Fruit fly (Drosophila melanogaster) whole organism: ENCODE measurements around the gene CG5376.

Experiments
- CG8478 ChIP-seq: fragments of >200 bp; optimal IDR thresholded peaks from 2 replicates; lab custom pipeline; 2018; ENCODE audit warnings: inconsistent platforms
- Dll ChIP-seq: fragments of >200 bp; optimal IDR thresholded peaks from 2 replicates; lab custom pipeline; 2017
- EcR ChIP-seq, 2 experiments: fragments of >200 bp; optimal IDR thresholded peaks; 2 replicates each; lab custom pipeline; 2017; ENCODE audit warnings: missing biosample characterization in 2 of 2, missing genetic modification characterization in 2 of 2, missing genetic modification reagents in 2 of 2
- pan ChIP-seq: fragments of >200 bp; optimal IDR thresholded peaks from 2 replicates; lab custom pipeline; 2017
- psq ChIP-seq: fragments of >200 bp; optimal IDR thresholded peaks from 2 replicates; lab custom pipeline; 2017
- usp ChIP-seq: fragments of >200 bp; optimal IDR thresholded peaks from 2 replicates; lab custom pipeline; 2017; ENCODE audit warnings: missing biosample characterization, missing genetic modification characterization, mixed read lengths

The CG5376 gene

DNA sequence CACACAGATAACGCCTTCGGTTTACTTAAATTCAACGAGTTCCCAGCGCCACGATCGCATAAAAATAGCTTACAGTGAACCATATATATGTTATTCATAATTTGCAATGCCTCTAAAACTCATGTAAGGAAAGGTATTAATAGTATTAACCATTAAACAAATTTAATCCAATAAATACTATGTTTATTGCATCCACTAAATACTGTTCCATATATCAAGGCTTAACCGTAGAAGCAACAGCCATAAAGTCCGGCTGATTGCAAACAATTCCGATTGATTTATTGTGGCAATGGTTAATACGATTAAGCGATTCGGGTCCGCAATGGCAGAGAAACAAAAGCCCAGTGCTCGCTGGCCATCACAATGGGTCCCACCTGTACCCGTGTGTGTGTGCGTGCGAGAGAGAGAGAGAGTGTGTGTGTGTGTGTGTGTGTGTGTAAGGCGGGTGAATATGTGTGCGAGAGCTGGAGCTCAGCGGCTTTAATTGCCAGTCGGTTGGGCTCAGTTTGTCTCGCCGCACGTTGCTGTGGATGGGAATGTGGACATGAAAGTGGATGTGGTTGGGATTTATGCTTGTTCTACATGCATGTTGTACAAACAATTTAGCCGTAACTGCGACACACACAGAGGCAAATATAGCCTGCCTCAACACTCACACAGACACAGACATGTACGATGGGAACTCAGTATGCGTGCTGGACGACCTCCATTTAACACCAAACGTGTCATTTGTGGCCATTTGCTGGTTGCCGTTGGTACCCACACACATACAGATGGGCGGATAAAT, 6.0 kb upstream of the CG5376 start:
- TF ChIP-seq EcR (GFP tag; optimal IDR thresholded peaks at IDR 0.05; lab: Kevin White, UChicago), result no peak
- TF ChIP-seq Dll (lab: Kevin White, UChicago), result no peak
- TF ChIP-seq usp (GFP tag; lab: Kevin White, UChicago), result no peak
- TF ChIP-seq CG8478 (lab: Kevin White, UChicago), result no peak
- TF ChIP-seq psq (lab: Kevin White, UChicago), result no peak
- no peak for TF ChIP-seq pan (lab: Kevin White, UChicago)

DNA sequence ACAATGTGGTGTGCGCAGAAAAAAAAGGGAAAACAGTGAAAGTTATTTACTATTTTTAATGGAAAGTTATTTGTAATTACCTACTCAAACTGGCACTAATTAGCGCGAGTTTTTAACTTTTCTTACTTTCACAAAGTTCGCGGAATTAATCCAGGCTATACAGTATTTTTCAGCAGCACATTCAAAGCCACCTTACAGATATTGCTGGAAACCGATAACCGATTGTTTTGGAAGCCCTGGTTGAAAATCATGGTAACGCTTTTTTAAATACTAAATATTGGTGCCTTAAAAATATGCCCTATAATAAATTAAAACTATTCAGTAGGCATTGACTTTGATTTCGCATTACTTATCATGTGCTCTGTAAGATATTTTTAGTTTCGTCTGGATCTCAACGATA, 4.0 kb upstream of the CG5376 start, which contains the start of gene tHMG2:
Gene tHMG2 (plus strand): TSS at position 187 of the 400 bp plus-strand sequence.
- TF ChIP-seq pan (lab: Kevin White, UChicago), result no peak
- TF ChIP-seq usp (GFP tag; lab: Kevin White, UChicago), result no peak
- no peak for TF ChIP-seq CG8478 (lab: Kevin White, UChicago)
- TF ChIP-seq psq (lab: Kevin White, UChicago), result no peak
- TF ChIP-seq Dll (lab: Kevin White, UChicago), result no peak
- no peak for TF ChIP-seq EcR (GFP tag; optimal IDR thresholded peaks at IDR 0.05; lab: Kevin White, UChicago)

DNA sequence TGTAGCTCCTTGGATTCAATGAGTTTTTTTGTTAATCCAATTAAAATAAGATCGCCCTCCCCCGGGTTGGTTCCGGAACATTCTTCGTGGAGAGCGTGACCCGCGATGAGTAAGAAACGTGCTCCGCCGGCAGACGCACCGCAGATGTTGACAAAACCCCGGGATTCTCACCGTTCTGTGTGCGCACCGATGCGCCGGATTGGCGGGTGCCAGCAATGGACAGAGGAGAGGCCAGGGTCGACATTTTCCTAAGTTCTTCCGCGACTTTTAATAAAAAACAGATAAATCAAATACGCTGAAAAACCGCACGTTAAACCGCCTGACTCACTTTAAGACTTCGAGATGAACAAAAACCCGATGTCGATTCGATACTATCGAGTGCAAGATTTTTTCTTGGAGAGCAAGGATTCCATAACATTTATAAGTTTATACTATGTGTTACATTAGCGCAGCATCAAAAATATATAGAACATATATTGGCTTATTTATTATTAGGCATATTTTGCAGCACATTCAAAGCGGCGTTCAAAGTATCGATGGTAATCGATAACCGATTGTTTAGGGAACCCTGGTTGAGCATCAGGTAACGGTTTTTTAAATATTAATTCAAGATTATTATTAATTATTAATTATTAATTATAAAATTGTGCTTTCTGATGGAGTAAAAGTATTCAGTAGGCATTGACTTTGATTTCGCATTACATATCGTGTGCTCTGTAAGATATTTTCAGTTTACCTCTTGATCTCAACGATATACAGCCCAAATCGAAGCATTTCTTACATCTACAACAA, 2.5 kb upstream of the CG5376 start, which contains the start of the genes CCT1 and tHMG1:
Gene CCT1 (minus strand): TSS at position 352 of the 792 bp plus-strand sequence.
Gene tHMG1 (plus strand): TSS at position 742 of the 792 bp plus-strand sequence.
- no peak for TF ChIP-seq pan (lab: Kevin White, UChicago)
- no peak for TF ChIP-seq Dll (lab: Kevin White, UChicago)
- no peak for TF ChIP-seq CG8478 (lab: Kevin White, UChicago)
- TF ChIP-seq EcR (GFP tag; optimal IDR thresholded peaks at IDR 0.05; lab: Kevin White, UChicago), result no peak
- no peak for TF ChIP-seq usp (GFP tag; lab: Kevin White, UChicago)
- no peak for TF ChIP-seq psq (lab: Kevin White, UChicago)

DNA sequence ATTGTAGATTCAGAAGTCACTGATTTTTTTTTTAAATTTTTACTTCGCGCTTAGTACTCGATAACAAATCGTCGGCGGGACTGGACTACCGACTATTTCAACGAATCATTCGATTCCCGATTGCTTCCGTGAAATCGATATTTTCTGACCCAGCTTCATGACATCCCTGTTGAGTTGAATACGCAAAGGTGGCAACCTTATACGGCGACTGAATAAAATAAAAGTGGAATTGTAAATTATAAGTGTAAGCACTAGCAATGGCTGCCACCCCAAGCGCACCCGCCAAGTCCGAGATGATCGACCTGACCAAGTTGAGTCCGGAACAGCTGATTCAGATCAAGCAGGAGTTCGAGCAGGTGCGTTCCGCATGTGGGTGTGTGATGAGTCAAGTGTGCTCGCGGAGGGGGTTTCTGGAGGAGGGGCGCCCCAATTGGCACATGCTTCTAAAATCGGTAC, 1.7 kb downstream of the CG5376 start, which contains the start of gene Pfdn5:
Gene Pfdn5 (plus strand): TSS at position 3 of the 456 bp plus-strand sequence.
- TF ChIP-seq usp (GFP tag; lab: Kevin White, UChicago) (no peak), pan (lab: Kevin White, UChicago) (no peak), psq (lab: Kevin White, UChicago) (no peak)

DNA sequence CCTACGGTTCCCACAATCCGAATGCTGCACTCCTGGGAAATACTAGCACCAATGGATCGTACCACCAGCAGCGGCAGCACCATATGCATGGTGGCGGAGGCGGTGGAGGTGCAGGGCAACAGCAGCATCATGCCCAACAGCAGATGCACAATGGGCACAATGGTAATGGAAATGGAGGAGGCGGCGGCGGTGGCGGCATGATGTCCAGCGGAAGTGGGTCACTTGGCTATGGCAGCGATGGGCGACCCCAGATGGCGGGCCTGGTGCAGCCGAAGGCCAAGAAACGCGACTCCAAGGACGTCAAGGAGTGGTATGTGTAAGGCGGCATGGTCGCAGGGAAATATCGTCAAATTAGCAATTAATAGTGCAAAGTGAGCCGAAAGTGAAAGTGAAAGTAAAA, 5.2 kb downstream of the CG5376 start:
- TF ChIP-seq CG8478 (lab: Kevin White, UChicago) (no peak), usp (GFP tag; lab: Kevin White, UChicago) (no peak), Dll (lab: Kevin White, UChicago) (no peak), psq (lab: Kevin White, UChicago) (no peak), EcR (GFP tag; optimal IDR thresholded peaks at IDR 0.05; lab: Kevin White, UChicago) (no peak), pan (lab: Kevin White, UChicago) (no peak)

DNA sequence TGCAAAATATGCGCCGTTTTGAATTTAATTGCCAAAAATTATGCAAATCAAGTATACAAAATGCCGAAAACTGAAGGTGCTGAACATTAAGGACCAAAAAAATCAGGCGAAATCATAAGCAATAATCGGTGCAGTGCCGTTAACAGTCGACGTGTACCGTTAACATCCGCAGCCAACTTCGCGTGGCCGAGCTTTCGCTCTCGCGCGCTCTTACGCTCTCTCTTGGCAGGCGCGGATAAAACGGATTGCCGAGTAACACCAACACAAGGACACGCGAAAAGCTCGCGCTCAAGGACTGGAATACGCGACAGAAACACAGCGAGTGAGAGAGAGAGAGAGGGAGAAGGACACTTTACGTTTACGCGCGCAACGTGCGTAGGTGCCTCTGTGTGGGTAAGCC, 18.7 kb downstream of the CG5376 start:
- no peak for TF ChIP-seq EcR (GFP tag; optimal IDR thresholded peaks at IDR 0.05; lab: Kevin White, UChicago)
- no peak for TF ChIP-seq Dll (lab: Kevin White, UChicago)
- no peak for TF ChIP-seq psq (lab: Kevin White, UChicago)
- no peak for TF ChIP-seq CG8478 (lab: Kevin White, UChicago)
- no peak for TF ChIP-seq usp (GFP tag; lab: Kevin White, UChicago)
- no peak for TF ChIP-seq pan (lab: Kevin White, UChicago)

DNA sequence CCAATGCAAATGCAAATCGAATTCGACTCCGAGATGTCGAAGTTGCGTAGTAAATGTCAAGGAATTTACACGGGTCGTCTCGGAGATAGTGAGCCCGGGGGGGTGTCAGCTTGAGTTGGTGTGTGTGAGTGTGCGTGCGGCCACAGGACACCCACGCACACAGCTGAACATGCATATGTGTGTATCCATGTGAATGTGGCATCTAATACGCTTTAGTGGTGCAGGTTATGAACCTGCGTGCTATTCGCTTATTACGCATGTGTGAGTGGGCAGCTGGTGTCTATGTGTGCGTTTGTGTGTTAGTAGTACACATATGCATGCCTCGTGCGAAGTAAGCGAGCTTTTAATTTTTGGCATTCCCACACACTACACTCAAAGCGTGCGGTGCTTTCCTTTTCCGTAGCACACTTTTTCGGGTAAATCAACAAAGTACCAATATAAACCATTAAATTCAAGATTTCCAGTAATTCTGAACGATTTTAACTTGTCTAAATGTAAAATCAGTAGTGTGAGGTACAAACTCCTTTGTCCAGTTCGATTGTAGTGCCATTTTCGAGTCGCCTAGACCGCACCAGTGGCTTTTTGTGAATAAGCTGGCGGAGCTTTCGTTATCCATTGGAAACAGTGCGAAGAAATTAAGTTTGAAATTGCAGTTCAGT, 19.8 kb downstream of the CG5376 start:
- TF ChIP-seq usp (GFP tag; lab: Kevin White, UChicago), result no peak
- no peak for TF ChIP-seq pan (lab: Kevin White, UChicago)
- no peak for TF ChIP-seq psq (lab: Kevin White, UChicago)
- TF ChIP-seq CG8478 (lab: Kevin White, UChicago), result no peak
- no peak for TF ChIP-seq Dll (lab: Kevin White, UChicago)
- no peak for TF ChIP-seq EcR (GFP tag; optimal IDR thresholded peaks at IDR 0.05; lab: Kevin White, UChicago)

DNA sequence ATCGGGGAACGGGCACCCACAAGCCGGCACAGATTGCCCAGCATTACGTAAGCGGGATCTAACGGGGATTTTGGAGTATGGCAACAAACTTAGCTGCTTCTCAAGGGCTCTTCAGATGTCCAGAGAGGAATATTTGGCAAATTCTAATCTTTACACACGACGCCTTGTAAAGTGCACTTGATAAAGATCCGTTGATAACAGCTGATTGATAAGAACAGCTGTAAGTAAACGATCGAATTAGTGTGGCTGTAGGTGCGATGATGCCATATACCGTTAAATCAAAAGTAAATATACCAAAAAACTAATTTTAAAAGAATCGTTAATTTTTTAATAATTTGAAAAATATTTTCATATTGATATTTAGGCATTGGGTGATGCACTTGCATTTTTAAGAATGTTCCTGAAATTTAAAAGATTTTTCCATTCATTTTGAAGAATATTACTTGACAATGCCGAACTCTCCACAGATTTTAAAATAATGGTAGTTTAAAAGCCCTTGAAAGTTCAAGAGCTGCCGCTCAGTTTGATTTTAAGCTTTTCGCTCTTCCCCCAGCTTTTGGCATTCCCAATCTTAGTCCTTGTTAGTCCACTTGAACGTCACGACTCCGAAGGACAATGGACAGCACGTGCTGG, 20.7 kb downstream of the CG5376 start, which contains the start of the genes CG5377 and Nrx-1:
Gene CG5377 (minus strand): TSS at position 219 of the 633 bp plus-strand sequence.
Gene Nrx-1 (plus strand): TSS at position 574 of the 633 bp plus-strand sequence.
- TF ChIP-seq usp (GFP tag; lab: Kevin White, UChicago) (no peak), CG8478 (lab: Kevin White, UChicago) (no peak), EcR (GFP tag; optimal IDR thresholded peaks at IDR 0.05; lab: Kevin White, UChicago) (no peak), pan (lab: Kevin White, UChicago) (no peak), psq (lab: Kevin White, UChicago) (no peak), Dll (lab: Kevin White, UChicago) (no peak)

DNA sequence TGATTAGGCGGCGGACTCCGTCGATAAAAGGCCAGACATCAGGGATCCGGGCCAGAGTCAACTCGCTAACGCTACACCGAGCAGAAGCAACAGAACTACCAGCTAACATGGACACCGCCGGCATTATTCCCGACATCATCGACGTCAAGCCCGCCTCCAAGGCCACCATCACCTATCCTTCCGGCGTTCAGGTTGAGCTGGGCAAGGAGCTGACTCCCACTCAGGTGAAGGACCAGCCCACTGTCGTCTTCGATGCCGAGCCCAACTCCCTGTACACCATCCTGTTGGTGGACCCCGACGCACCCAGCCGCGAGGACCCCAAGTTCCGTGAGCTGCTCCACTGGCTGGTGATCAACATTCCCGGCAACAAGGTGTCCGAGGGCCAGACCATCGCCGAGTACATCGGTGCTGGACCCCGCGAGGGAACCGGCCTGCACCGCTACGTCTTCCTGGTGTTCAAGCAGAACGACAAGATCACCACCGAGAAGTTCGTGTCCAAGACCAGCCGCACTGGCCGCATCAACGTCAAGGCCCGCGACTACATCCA, 22.7 kb downstream of the CG5376 start, which contains the start of gene Pebp1:
Gene Pebp1 (plus strand): TSS at position 51 of the 547 bp plus-strand sequence.
- TF ChIP-seq Dll (lab: Kevin White, UChicago) (no peak), psq (lab: Kevin White, UChicago) (no peak), usp (GFP tag; lab: Kevin White, UChicago) (no peak), EcR (GFP tag; optimal IDR thresholded peaks at IDR 0.05; lab: Kevin White, UChicago) (no peak), pan (lab: Kevin White, UChicago) (no peak), CG8478 (lab: Kevin White, UChicago) (no peak)
